Fruit fly (Drosophila melanogaster): ENCODE measurements around the gene Acsx2.

Acsx2 gene

DNA sequence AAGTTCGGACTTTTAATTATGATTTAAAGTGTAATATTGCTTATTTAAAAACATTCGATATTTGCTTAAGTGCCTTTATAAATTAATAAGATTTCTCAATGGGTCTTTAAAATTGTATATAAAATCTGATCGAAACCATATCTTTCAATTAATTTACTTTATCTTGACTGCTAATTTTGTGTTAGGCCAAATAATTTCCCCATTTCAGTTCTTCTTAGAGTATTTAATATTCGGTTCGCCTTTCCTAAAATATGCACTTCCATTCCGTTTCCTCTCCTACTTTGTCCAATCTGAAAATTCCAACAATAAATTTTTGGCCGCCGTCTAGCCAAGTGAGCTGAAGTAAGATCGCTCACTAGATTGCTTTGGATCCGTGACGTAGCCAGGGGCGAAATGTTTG lies 45.9 kb downstream of the Acsx2 start (continued):
- TF ChIP-seq dmrt99B (tag; optimal IDR thresholded peaks at IDR 0.05) (peak; percentile 39), fd102C (GFP tag; optimal IDR thresholded peaks at IDR 0.05) (no peak), CG2678 (tag; optimal IDR thresholded peaks at IDR 0.05) (peak; percentile 37), NC2β (GFP tag; optimal IDR thresholded peaks at IDR 0.05) (no peak), CG18262 (tag; optimal IDR thresholded peaks at IDR 0.05) (peak; percentile 18), gem (tag; optimal IDR thresholded peaks at IDR 0.05) (peak; percentile 66), CG15269 (tag; optimal IDR thresholded peaks at IDR 0.05) (peak; percentile 43), sens (GFP tag) (peak; percentile 82), CG11504 (tag; optimal IDR thresholded peaks at IDR 0.05) (peak; percentile 35), row (GFP tag; IDR thresholded peaks at IDR 0.05) (peak; percentile 54; the same call in 2 of the 3 replicates), CG9437 (GFP tag; optimal IDR thresholded peaks at IDR 0.05) (peak; percentile 22)

DNA sequence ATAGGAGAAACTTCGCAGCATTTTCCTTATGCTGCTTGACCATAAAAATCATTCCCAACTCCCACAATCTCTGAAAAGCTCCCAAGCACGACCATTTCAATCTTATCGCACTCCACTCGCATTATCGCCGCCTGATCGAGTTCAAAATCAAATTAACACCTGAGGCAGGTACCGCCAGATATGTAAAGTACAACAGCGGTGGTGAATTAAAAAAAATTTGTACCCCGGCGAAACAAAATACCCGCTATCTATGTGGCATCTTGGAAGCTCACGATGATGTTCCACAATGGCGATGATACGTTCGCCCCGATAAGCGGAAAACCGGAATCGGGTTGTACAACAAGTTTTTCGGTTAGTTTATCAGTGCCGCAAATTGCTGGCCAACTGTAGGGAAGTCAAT lies 47.8 kb downstream of the Acsx2 start:
- TF ChIP-seq CG10147 (GFP tag; optimal IDR thresholded peaks at IDR 0.05) = no peak
- no peak for TF ChIP-seq al (GFP tag; IDR thresholded peaks at IDR 0.05)
- TF ChIP-seq gfzf (GFP tag; optimal IDR thresholded peaks at IDR 0.05) = no peak
- TF ChIP-seq PHDP (tag; optimal IDR thresholded peaks at IDR 0.05) = no peak
- TF ChIP-seq da (GFP tag; optimal IDR thresholded peaks at IDR 0.05) = no peak
- no peak for TF ChIP-seq sens (GFP tag)
- TF ChIP-seq CG4282 (GFP tag; optimal IDR thresholded peaks at IDR 0.05) = no peak
- TF ChIP-seq exex (tag; optimal IDR thresholded peaks at IDR 0.05) = peak; percentile 76
- no peak for TF ChIP-seq CG15479 (GFP tag; optimal IDR thresholded peaks at IDR 0.05)
- TF ChIP-seq lov (optimal IDR thresholded peaks at IDR 0.05) = no peak
- TF ChIP-seq lov (GFP tag; IDR thresholded peaks at IDR 0.05) = no peak
- TF ChIP-seq CG15269 (tag; optimal IDR thresholded peaks at IDR 0.05) = peak; percentile 3
- no peak for TF ChIP-seq ftz-f1 (GFP tag; optimal IDR thresholded peaks at IDR 0.05)
- no peak for TF ChIP-seq Rfx (GFP tag; IDR thresholded peaks at IDR 0.05)
- TF ChIP-seq salm (tag; optimal IDR thresholded peaks at IDR 0.05) = no peak
- TF ChIP-seq ase (GFP tag; IDR thresholded peaks at IDR 0.05) = no peak
- no peak for TF ChIP-seq CG8388 (GFP tag; optimal IDR thresholded peaks at IDR 0.05)
- no peak for TF ChIP-seq tup (GFP tag; optimal IDR thresholded peaks at IDR 0.05)
- TF ChIP-seq nmo (GFP tag; optimal IDR thresholded peaks at IDR 0.05) = no peak
- no peak for TF ChIP-seq fd96Cb (tag; optimal IDR thresholded peaks at IDR 0.05)
- TF ChIP-seq Lim3 (GFP tag; IDR thresholded peaks at IDR 0.05) = peak; percentile 8; the same call in 1 of the 2 replicates
- TF ChIP-seq C15 (GFP tag; IDR thresholded peaks at IDR 0.05) = no peak
- TF ChIP-seq bbx (GFP tag; IDR thresholded peaks at IDR 0.05; ENCODE audit: partially characterized antibody) = no peak
- no peak for TF ChIP-seq CG17359 (tag; optimal IDR thresholded peaks at IDR 0.05)
- no peak for TF ChIP-seq Fer2 (tag; optimal IDR thresholded peaks at IDR 0.05)
- TF ChIP-seq HLHmδ (GFP tag; optimal IDR thresholded peaks at IDR 0.05) = no peak
- TF ChIP-seq zen2 (GFP tag; IDR thresholded peaks at IDR 0.05; ENCODE audit: partially characterized antibody) = no peak
- no peak for TF ChIP-seq HHEX (GFP tag; optimal IDR thresholded peaks at IDR 0.05)
- no peak for TF ChIP-seq zfh1 (GFP tag; IDR thresholded peaks at IDR 0.05)
- peak; percentile 43 for TF ChIP-seq sug (tag; optimal IDR thresholded peaks at IDR 0.05)
- TF ChIP-seq CG31441 (GFP tag; IDR thresholded peaks at IDR 0.05) = no peak
- TF ChIP-seq CG15011 (GFP tag; optimal IDR thresholded peaks at IDR 0.05) = no peak
- no peak for TF ChIP-seq Hr78 (GFP tag; optimal IDR thresholded peaks at IDR 0.05)
- TF ChIP-seq caup (GFP tag; optimal IDR thresholded peaks at IDR 0.05; ENCODE audit: severe bottlenecking) = no peak
- TF ChIP-seq Ptx1 (GFP tag; IDR thresholded peaks at IDR 0.05) = no peak
- no peak for TF ChIP-seq pros (GFP tag; optimal IDR thresholded peaks at IDR 0.05)
- TF ChIP-seq dysf (GFP tag; IDR thresholded peaks at IDR 0.05) = no peak
- TF ChIP-seq Oaz (GFP tag; IDR thresholded peaks at IDR 0.05) = no peak
- no peak for TF ChIP-seq Lhr (GFP tag; optimal IDR thresholded peaks at IDR 0.05)
- TF ChIP-seq CG4360 (GFP tag; IDR thresholded peaks at IDR 0.05) = no peak
